Fruit fly (Drosophila melanogaster) whole organism, embryonic: ENCODE measurements around the gene tws.
A peak's percentile ranks its signal among the peaks of the same experiment; 100 is the strongest.

Experiments used
- Atf3 ChIP-seq: fragments of 200-800 bp; sonication (Bioruptor generic); optimal IDR thresholded peaks from 3 replicates; lab custom pipeline; 2016; ENCODE audit warnings: missing biosample characterization, missing genetic modification characterization
- Blimp-1 ChIP-seq: fragments of 200-800 bp; sonication (Bioruptor generic); optimal IDR thresholded peaks from 3 replicates; lab custom pipeline; 2018; ENCODE audit warnings: missing biosample characterization, missing genetic modification characterization, mild to moderate bottlenecking, moderate library complexity, missing genetic modification reagents
- CG10274 ChIP-seq: fragments of 200-800 bp; sonication (Bioruptor generic); optimal IDR thresholded peaks from 3 replicates; lab custom pipeline; 2017; ENCODE audit warnings: missing biosample characterization, mild to moderate bottlenecking, missing genetic modification characterization
- CG11504 ChIP-seq: fragments of 200-800 bp; sonication (Bioruptor generic); optimal IDR thresholded peaks from 3 replicates; lab custom pipeline; 2019; ENCODE audit warnings: missing biosample characterization, mild to moderate bottlenecking, missing genetic modification characterization, moderate library complexity
- CG15479 ChIP-seq: fragments of 200-800 bp; sonication (Bioruptor generic); optimal IDR thresholded peaks from 3 replicates; lab custom pipeline; 2019; ENCODE audit warnings: missing biosample characterization, mild to moderate bottlenecking, missing genetic modification characterization, moderate library complexity
- CG17359 ChIP-seq: fragments of 200-800 bp; sonication (Bioruptor generic); optimal IDR thresholded peaks from 3 replicates; lab custom pipeline; 2018; ENCODE audit warnings: missing biosample characterization, mild to moderate bottlenecking, missing genetic modification characterization, moderate library complexity
- CG17361 ChIP-seq: fragments of 200-800 bp; sonication (Bioruptor generic); IDR thresholded peaks from 3 replicates; pipeline ENCODE4 v1.3.6; 2022; ENCODE audit warnings: missing biosample characterization, missing genetic modification characterization
- CG17385 ChIP-seq: fragments of 200-800 bp; sonication (Bioruptor generic); optimal IDR thresholded peaks from 3 replicates; lab custom pipeline; 2018; ENCODE audit warnings: missing biosample characterization, mild to moderate bottlenecking, missing genetic modification characterization
- CG18599 ChIP-seq: fragments of 200-800 bp; sonication (Bioruptor generic); optimal IDR thresholded peaks from 3 replicates; lab custom pipeline; 2017; ENCODE audit warnings: missing biosample characterization, missing genetic modification characterization, mild to moderate bottlenecking, moderate library complexity, missing genetic modification reagents
- CG2199 ChIP-seq: fragments of 200-800 bp; sonication (Bioruptor generic); IDR thresholded peaks from 3 replicates; pipeline ENCODE4 v1.3.6; 2022; ENCODE audit warnings: missing biosample characterization, missing genetic modification characterization
- CG2678 ChIP-seq: fragments of 200-800 bp; sonication (Bioruptor generic); optimal IDR thresholded peaks from 3 replicates; lab custom pipeline; 2019; ENCODE audit warnings: missing biosample characterization, mild to moderate bottlenecking, missing genetic modification characterization, moderate library complexity
- CG3847 ChIP-seq: fragments of 200-800 bp; sonication (Bioruptor generic); IDR thresholded peaks from 2 replicates; pipeline ENCODE4 v1.3.6; 2022; ENCODE audit warnings: missing biosample characterization, missing genetic modification characterization
- CG3995 ChIP-seq: fragments of 200-800 bp; sonication (Bioruptor generic); optimal IDR thresholded peaks from 3 replicates; lab custom pipeline; 2016; ENCODE audit warnings: missing biosample characterization, missing genetic modification characterization
- CG7963 ChIP-seq: fragments of 200-800 bp; sonication (Bioruptor generic); IDR thresholded peaks from 3 replicates; pipeline ENCODE4 v1.3.6; 2022; ENCODE audit warnings: missing biosample characterization, missing genetic modification characterization; ENCODE audit not compliant: partially characterized antibody
- Gug ChIP-seq: fragments of 200-800 bp; sonication (Bioruptor generic); IDR thresholded peaks from 4 replicates; pipeline ENCODE4 v1.3.6; 2022; ENCODE audit warnings: missing biosample characterization, missing genetic modification characterization
- Hr3 ChIP-seq: fragments of 200-800 bp; sonication (Bioruptor generic); optimal IDR thresholded peaks from 3 replicates; lab custom pipeline; 2016; ENCODE audit warnings: missing biosample characterization, missing genetic modification characterization
- Hr51 ChIP-seq, 2 experiments: fragments of 200-800 bp; sonication (Bioruptor generic); optimal IDR thresholded peaks; 2 replicates in 1 of 2; 3 replicates in 1 of 2; lab custom pipeline; 2016 to 2018; ENCODE audit warnings: missing biosample characterization in 2 of 2, missing genetic modification characterization in 2 of 2, mild to moderate bottlenecking in 1 of 2, moderate library complexity in 1 of 2
- Hr78 ChIP-seq, 2 experiments: fragments of 200-800 bp in 1 of 2; fragments of >200 bp in 1 of 2; sonication (Bioruptor generic) in 1 of 2; optimal IDR thresholded peaks; 2 replicates each; lab custom pipeline; 2017 to 2019; ENCODE audit warnings: missing biosample characterization in 2 of 2, missing genetic modification characterization in 2 of 2, mild to moderate bottlenecking in 1 of 2, moderate library complexity in 1 of 2
- Med ChIP-seq: fragments of 200-800 bp; sonication (Bioruptor generic); peaks from one replicate; lab custom pipeline; 2016; ENCODE audit warnings: missing biosample characterization, missing genetic modification characterization, mild to moderate bottlenecking, inconsistent platforms, moderate library complexity
- NK7.1 ChIP-seq: fragments of 200-800 bp; sonication (Bioruptor generic); optimal IDR thresholded peaks from 3 replicates; lab custom pipeline; 2016; ENCODE audit warnings: missing biosample characterization, missing genetic modification characterization
- Pdp1 ChIP-seq, 2 experiments: fragments of 200-800 bp; sonication (Bioruptor generic); optimal IDR thresholded peaks; 3 replicates each; lab custom pipeline; 2016; ENCODE audit warnings: missing biosample characterization in 2 of 2, missing genetic modification characterization in 2 of 2, mild to moderate bottlenecking in 1 of 2, moderate library complexity in 1 of 2
- Sox102F ChIP-seq: fragments of 200-800 bp; sonication (Bioruptor generic); optimal IDR thresholded peaks from 2 replicates; lab custom pipeline; 2018; ENCODE audit warnings: missing biosample characterization, mild to moderate bottlenecking, missing genetic modification characterization, moderate library complexity
- Spps ChIP-seq: fragments of 200-800 bp; sonication (Bioruptor generic); optimal IDR thresholded peaks from 2 replicates; lab custom pipeline; 2018; ENCODE audit warnings: missing biosample characterization, mild to moderate bottlenecking, missing genetic modification characterization
- Sry-δ ChIP-seq: fragments of 200-800 bp; sonication (Bioruptor generic); optimal IDR thresholded peaks from 2 replicates; lab custom pipeline; 2016; ENCODE audit warnings: missing biosample characterization, missing genetic modification characterization
- Ssrp ChIP-seq: fragments of 200-800 bp; sonication (Bioruptor generic); optimal IDR thresholded peaks from 2 replicates; lab custom pipeline; 2018; ENCODE audit warnings: missing biosample characterization, mild to moderate bottlenecking, missing genetic modification characterization, moderate library complexity
- Stat92E ChIP-seq, 3 experiments: fragments of >200 bp in 2 of 3; fragments of 200-800 bp in 1 of 3; sonication (Bioruptor generic) in 1 of 3; optimal IDR thresholded peaks; 2 replicates each; lab custom pipeline; 2017 to 2019; ENCODE audit warnings: missing biosample characterization in 3 of 3, missing genetic modification characterization in 3 of 3, mild to moderate bottlenecking in 1 of 3, moderate library complexity in 1 of 3
- Tbp ChIP-seq: fragments of >200 bp; optimal IDR thresholded peaks from 2 replicates; lab custom pipeline; 2018; ENCODE audit warnings: missing biosample characterization, missing genetic modification characterization
- Usf ChIP-seq: fragments of 200-800 bp; sonication (Bioruptor generic); optimal IDR thresholded peaks from 2 replicates; lab custom pipeline; 2017; ENCODE audit warnings: missing genotype, missing biosample characterization, missing genetic modification characterization
- chinmo ChIP-seq: fragments of 200-800 bp; sonication (Bioruptor generic); IDR thresholded peaks from 4 replicates; pipeline ENCODE4 v1.3.6; 2022; ENCODE audit warnings: missing biosample characterization, missing genetic modification characterization; ENCODE audit not compliant: partially characterized antibody
- chm ChIP-seq: fragments of 200-800 bp; sonication (Bioruptor generic); IDR thresholded peaks from 2 replicates; pipeline ENCODE4 v1.3.6; 2022; ENCODE audit warnings: missing biosample characterization, missing genetic modification characterization
- en ChIP-seq: fragments of 200-800 bp; sonication (Bioruptor generic); optimal IDR thresholded peaks from 2 replicates; lab custom pipeline; 2016; ENCODE audit warnings: missing biosample characterization, missing genetic modification characterization
- eve ChIP-seq, 2 experiments: fragments of >200 bp; optimal IDR thresholded peaks; 2 replicates each; lab custom pipeline; 2017; ENCODE audit warnings: missing biosample characterization in 2 of 2, missing genetic modification characterization in 2 of 2
- ewg ChIP-seq: fragments of 200-800 bp; sonication (Bioruptor generic); optimal IDR thresholded peaks from 3 replicates; lab custom pipeline; 2017; ENCODE audit warnings: mild to moderate bottlenecking, missing biosample characterization, missing genetic modification reagents, missing genetic modification characterization
- fd102C ChIP-seq: fragments of 200-800 bp; sonication (Bioruptor generic); optimal IDR thresholded peaks from 2 replicates; lab custom pipeline; 2018; ENCODE audit warnings: missing biosample characterization, mild to moderate bottlenecking, missing genetic modification characterization, moderate library complexity
- gem ChIP-seq: fragments of 200-800 bp; sonication (Bioruptor generic); optimal IDR thresholded peaks from 2 replicates; lab custom pipeline; 2019; ENCODE audit warnings: missing biosample characterization, mild to moderate bottlenecking, missing genetic modification characterization, moderate library complexity
- gt ChIP-seq: fragments of 200-800 bp; sonication (Bioruptor generic); IDR thresholded peaks from 2 replicates; pipeline ENCODE4 v1.3.6; 2022; ENCODE audit warnings: missing biosample characterization, missing genetic modification characterization
- hb ChIP-seq: fragments of 200-800 bp; sonication (Bioruptor generic); IDR thresholded peaks from 3 replicates; pipeline ENCODE4 v1.3.6; 2022; ENCODE audit warnings: missing biosample characterization, missing genetic modification characterization; ENCODE audit not compliant: partially characterized antibody
- knrl ChIP-seq: fragments of 200-800 bp; sonication (Bioruptor generic); IDR thresholded peaks from 3 replicates; pipeline ENCODE4 v1.3.6; 2022; ENCODE audit warnings: missing biosample characterization, missing genetic modification characterization; ENCODE audit not compliant: partially characterized antibody
- mirr ChIP-seq: fragments of 200-800 bp; sonication (Bioruptor generic); optimal IDR thresholded peaks from 3 replicates; lab custom pipeline; 2018; ENCODE audit warnings: missing biosample characterization, mild to moderate bottlenecking, missing genetic modification characterization
- nmo ChIP-seq: fragments of 200-800 bp; sonication (Bioruptor generic); optimal IDR thresholded peaks from 2 replicates; lab custom pipeline; 2018; ENCODE audit warnings: missing biosample characterization, mild to moderate bottlenecking, missing genetic modification characterization, moderate library complexity
- oc ChIP-seq: fragments of 200-800 bp; sonication (Bioruptor generic); optimal IDR thresholded peaks from 2 replicates; lab custom pipeline; 2018; ENCODE audit warnings: missing biosample characterization, mild to moderate bottlenecking, missing genetic modification characterization, moderate library complexity
- slbo ChIP-seq: fragments of 200-800 bp; sonication (Bioruptor generic); IDR thresholded peaks from 2 replicates; pipeline ENCODE4 v1.3.6; 2022; ENCODE audit warnings: missing biosample characterization, missing genetic modification characterization
- sr ChIP-seq: fragments of 200-800 bp; sonication (Bioruptor generic); IDR thresholded peaks from 3 replicates; pipeline ENCODE4 v1.3.6; 2022; ENCODE audit warnings: missing biosample characterization, missing genetic modification characterization
- trh ChIP-seq: fragments of 200-800 bp; sonication (Bioruptor generic); optimal IDR thresholded peaks from 2 replicates; lab custom pipeline; 2016; ENCODE audit warnings: missing biosample characterization, missing genetic modification characterization
- vvl ChIP-seq: fragments of 200-800 bp; sonication (Bioruptor generic); IDR thresholded peaks from 2 replicates; pipeline ENCODE4 v1.3.6; 2022; ENCODE audit warnings: missing biosample characterization, missing genetic modification characterization

Gene tws

dm6 chr3R:10150555-10150954 lies 11.0 kb upstream of the tws start (continued):
- TF ChIP-seq sr (GFP tag; lab: Robert Waterston, UW): 0 out of 3 replicates have a peak, but pooled peaks have one; percentile 43
- TF ChIP-seq knrl (GFP tag; lab: Robert Waterston, UW): no peak
- TF ChIP-seq Atf3: no peak
- TF ChIP-seq Usf (GFP tag; lab: Kevin White, UChicago): no peak
- TF ChIP-seq CG17385: no peak
- TF ChIP-seq mirr (GFP tag; lab: Kevin White, UChicago): no peak
- TF ChIP-seq CG3995 (GFP tag; lab: Kevin White, UChicago): no peak
- TF ChIP-seq NK7.1 (GFP tag; lab: Kevin White, UChicago): no peak
- no peak for TF ChIP-seq Stat92E (GFP tag; optimal IDR thresholded peaks at IDR 0.05; lab: Kevin White, UChicago)
- TF ChIP-seq Spps (tag; lab: Kevin White, UChicago): no peak
- no peak for TF ChIP-seq Sry-δ (GFP tag; lab: Kevin White, UChicago)
- no peak for TF ChIP-seq trh (GFP tag; lab: Kevin White, UChicago)
- no peak for TF ChIP-seq gt (GFP tag; lab: Robert Waterston, UW)
- TF ChIP-seq Gug (GFP tag; lab: Robert Waterston, UW): no peak
- peak; percentile 31 for TF ChIP-seq CG2678 (tag; lab: Kevin White, UChicago)
- TF ChIP-seq Sox102F: no peak
- TF ChIP-seq chinmo: 0 out of 4 replicates have a peak, but pooled peaks have one; percentile 48
- TF ChIP-seq Hr78 (GFP tag; optimal IDR thresholded peaks at IDR 0.05; lab: Kevin White, UChicago): no peak
- peak; percentile 4 for TF ChIP-seq ewg (GFP tag; lab: Kevin White, UChicago)
- TF ChIP-seq CG2199 (GFP tag; lab: Robert Waterston, UW): no peak
- no peak for TF ChIP-seq Ssrp
- TF ChIP-seq Pdp1 (GFP tag; optimal IDR thresholded peaks at IDR 0.05; lab: Kevin White, UChicago): no peak
- TF ChIP-seq en (GFP tag; lab: Kevin White, UChicago): no peak
- TF ChIP-seq, all 482 proteins: peak for 53

- TF ChIP-seq fd102C (GFP tag; lab: Kevin White, UChicago): no peak
- no peak for TF ChIP-seq Hr3 (GFP tag; lab: Kevin White, UChicago)
- TF ChIP-seq vvl (GFP tag; lab: Robert Waterston, UW): peak; percentile 62
- TF ChIP-seq CG7963 (GFP tag; lab: Robert Waterston, UW): no peak
- TF ChIP-seq Sox102F: peak; percentile 19
- no peak for TF ChIP-seq CG10274 (GFP tag; lab: Kevin White, UChicago)
- no peak for TF ChIP-seq CG15479 (GFP tag; lab: Kevin White, UChicago)
- 0 out of 2 replicates have a peak, but pooled peaks have one; percentile 9 for TF ChIP-seq chm (GFP tag; lab: Robert Waterston, UW)
- no peak for TF ChIP-seq Hr51 (GFP tag; optimal IDR thresholded peaks at IDR 0.05; lab: Kevin White, UChicago)
- TF ChIP-seq nmo (GFP tag; lab: Kevin White, UChicago): peak; percentile 7
- peak in 1 of 2 experiments; percentile 49 for TF ChIP-seq Pdp1 (GFP tag; optimal IDR thresholded peaks at IDR 0.05; lab: Kevin White, UChicago)
- TF ChIP-seq hb (GFP tag; lab: Robert Waterston, UW): no peak
- TF ChIP-seq slbo (GFP tag; lab: Robert Waterston, UW): no peak
- peak; percentile 10 for TF ChIP-seq gem (tag; lab: Kevin White, UChicago)
- TF ChIP-seq CG17361 (GFP tag; lab: Robert Waterston, UW): peak; percentile 21; the same call in 1 of the 3 replicates
- peak; percentile 23 for TF ChIP-seq oc (tag; lab: Kevin White, UChicago)
- TF ChIP-seq Med (GFP tag; lab: Kevin White, UChicago): no peak
- TF ChIP-seq CG3847 (GFP tag; lab: Robert Waterston, UW): no peak
- TF ChIP-seq Tbp: no peak
- peak in 1 of 2 experiments; percentile 22 for TF ChIP-seq eve (GFP tag; optimal IDR thresholded peaks at IDR 0.05; lab: Kevin White, UChicago)
- no peak for TF ChIP-seq CG18599
- peak; percentile 21 for TF ChIP-seq CG17359
- TF ChIP-seq Blimp-1 (GFP tag; lab: Kevin White, UChicago): peak; percentile 98
- peak; percentile 21 for TF ChIP-seq CG11504 (tag; lab: Kevin White, UChicago)
Measured at dm6 chr3R:10149667-10150398, 10.3 kb upstream of the tws start.
